Worm (Caenorhabditis elegans): ENCODE data around the gene Y43F8B.2.
A peak's percentile ranks its signal among the peaks of the same experiment; 100 is the strongest.

The Y43F8B.2 gene

ce11 chrV:19522551-19523137 is 10.3 kb downstream of the Y43F8B.2 start (continued):
- peak; percentile 10 for TF ChIP-seq nhr-11 (tag; optimal IDR thresholded peaks at IDR 0.05)
- TF ChIP-seq F26F4.8 (GFP tag; conservative IDR thresholded peaks at IDR 0.05): no peak
- TF ChIP-seq F44E2.7 (GFP tag; IDR thresholded peaks at IDR 0.05): no peak
- peak; percentile 65 for TF ChIP-seq lin-13 (GFP tag; optimal IDR thresholded peaks at IDR 0.05)
- TF ChIP-seq ceh-62 (tag; optimal IDR thresholded peaks at IDR 0.05): no peak
- TF ChIP-seq mes-2 (tag; optimal IDR thresholded peaks at IDR 0.05; ENCODE audit: poor library complexity, severe bottlenecking): peak; percentile 75
- peak; percentile 67 for TF ChIP-seq mxl-2 (GFP tag; conservative IDR thresholded peaks at IDR 0.05)
- no peak for TF ChIP-seq lin-15B (tag; optimal IDR thresholded peaks at IDR 0.05)
- TF ChIP-seq fos-1 (tag; optimal IDR thresholded peaks at IDR 0.05): no peak
- no peak for TF ChIP-seq attf-4 (tag; optimal IDR thresholded peaks at IDR 0.05)
- TF ChIP-seq nhr-111 (GFP tag; optimal IDR thresholded peaks at IDR 0.05): no peak
- peak; percentile 69 for TF ChIP-seq duxl-1 (tag; optimal IDR thresholded peaks at IDR 0.05; ENCODE audit: poor library complexity)
- TF ChIP-seq zfp-3 (GFP tag; conservative IDR thresholded peaks at IDR 0.05): peak; percentile 80
- 0 out of 4 replicates have a peak, but pooled peaks have one; percentile 20 to 34 for TF ChIP-seq madf-5 (GFP tag; IDR thresholded peaks at IDR 0.05)
- TF ChIP-seq nhr-42 (GFP tag; IDR thresholded peaks at IDR 0.05): peak; percentile 69
- peak; percentile 55 for TF ChIP-seq spr-1 (tag; optimal IDR thresholded peaks at IDR 0.05)
- peak; percentile 96 for TF ChIP-seq hlh-11 (tag; optimal IDR thresholded peaks at IDR 0.05)
- peak in 1 of 2 experiments; percentile 81 for TF ChIP-seq hif-1 (tag; optimal IDR thresholded peaks at IDR 0.05)
- no peak for TF ChIP-seq R02D3.7 (tag; optimal IDR thresholded peaks at IDR 0.05)
- no peak for TF ChIP-seq nhr-237 (tag; optimal IDR thresholded peaks at IDR 0.05)
- peak; percentile 79; the same call in 1 of the 2 replicates for TF ChIP-seq egl-43 (GFP tag; IDR thresholded peaks at IDR 0.05)
- peak; percentile 94 for TF ChIP-seq mep-1 (tag; optimal IDR thresholded peaks at IDR 0.05)
- no peak for TF ChIP-seq unc-130 (GFP tag; optimal IDR thresholded peaks at IDR 0.05)
- no peak for TF ChIP-seq aly-2 (tag; optimal IDR thresholded peaks at IDR 0.05)
- TF ChIP-seq hlh-30 (tag; optimal IDR thresholded peaks at IDR 0.05; ENCODE audit: insufficient read depth): peak; percentile 88
- TF ChIP-seq vab-7 (GFP tag; IDR thresholded peaks at IDR 0.05): peak; percentile 44; the same call in 1 of the 2 replicates
- peak; percentile 86 for TF ChIP-seq set-16 (GFP tag; IDR thresholded peaks at IDR 0.05)
- no peak for TF ChIP-seq dmd-9 (GFP tag; IDR thresholded peaks at IDR 0.05)
- TF ChIP-seq ceh-28 (tag; optimal IDR thresholded peaks at IDR 0.05): no peak
- no peak for TF ChIP-seq ceh-44 (GFP tag; IDR thresholded peaks at IDR 0.05)
- peak; percentile 68 for TF ChIP-seq nhr-102 (tag; optimal IDR thresholded peaks at IDR 0.05)
- no peak for TF ChIP-seq cey-2 (tag; optimal IDR thresholded peaks at IDR 0.05; ENCODE audit: borderline replicate concordance, insufficient read depth)
- TF ChIP-seq zag-1 (tag; optimal IDR thresholded peaks at IDR 0.05): no peak
- TF ChIP-seq unc-62 (GFP tag; optimal IDR thresholded peaks at IDR 0.05 in 1 of 2): peak in 1 of 2 experiments; percentile 94
- no peak for TF ChIP-seq unc-62 (tag; optimal IDR thresholded peaks at IDR 0.05)
- no peak for TF ChIP-seq F10B5.3 (tag; optimal IDR thresholded peaks at IDR 0.05)
- no peak for TF ChIP-seq daf-8 (GFP tag; IDR thresholded peaks at IDR 0.05)
- TF ChIP-seq ceh-20 (GFP tag; IDR thresholded peaks at IDR 0.05): peak; percentile 98
- TF ChIP-seq dpl-1 (GFP tag; optimal IDR thresholded peaks at IDR 0.05): peak; percentile 53
- TF ChIP-seq F37D6.2 (tag; optimal IDR thresholded peaks at IDR 0.05): peak; percentile 60
- peak; percentile 60 for TF ChIP-seq daf-19 (GFP tag; conservative IDR thresholded peaks at IDR 0.05)
- no peak for TF ChIP-seq Y75B8A.6 (GFP tag; IDR thresholded peaks at IDR 0.05)
- TF ChIP-seq php-3 (GFP tag; IDR thresholded peaks at IDR 0.05): peak; percentile 79
- peak; percentile 9; the same call in 1 of the 2 replicates for TF ChIP-seq Y48G9A.11 (GFP tag; IDR thresholded peaks at IDR 0.05)
- peak; percentile 49 for TF ChIP-seq T20F7.1 (GFP tag; optimal IDR thresholded peaks at IDR 0.05)
- no peak for TF ChIP-seq Y5F2A.4 (GFP tag; optimal IDR thresholded peaks at IDR 0.05)
- no peak for TF ChIP-seq ztf-11 (tag; optimal IDR thresholded peaks at IDR 0.05)
- no peak for TF ChIP-seq daf-16 (GFP tag; optimal IDR thresholded peaks at IDR 0.05)
- TF ChIP-seq daf-16 (tag; optimal IDR thresholded peaks at IDR 0.05): peak; percentile 65
- no peak for TF ChIP-seq lir-3 (tag; optimal IDR thresholded peaks at IDR 0.05)
- peak; percentile 84 for TF ChIP-seq ama-1 (optimal IDR thresholded peaks at IDR 0.05)
